Worm (Caenorhabditis elegans): ENCODE data around the gene noah-2.

DNA sequence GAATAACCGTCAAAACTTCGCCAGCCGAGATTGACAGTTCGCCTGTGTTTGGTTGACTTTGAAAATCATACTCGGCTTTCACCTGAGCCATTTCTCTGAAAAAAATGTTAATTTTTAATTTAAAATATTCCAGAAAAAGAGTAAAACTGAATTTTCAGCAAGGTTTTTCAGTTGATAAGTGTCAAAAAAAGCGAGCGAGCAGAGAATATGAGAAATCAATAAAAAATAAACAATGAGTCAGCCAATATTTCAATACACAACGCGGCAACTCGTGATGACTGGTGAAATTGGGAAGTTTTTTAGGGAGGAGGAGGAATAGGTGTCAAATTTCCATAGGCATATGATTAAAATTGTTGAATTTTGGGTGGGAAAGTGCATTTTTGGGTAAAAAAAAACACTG lies 21.3 kb upstream of the noah-2 start, which contains the start of gene lst-4:
- TF ChIP-seq dmd-4 (tag; optimal IDR thresholded peaks at IDR 0.05; ENCODE audit: borderline replicate concordance) = no peak
- no peak for TF ChIP-seq hlh-8 (tag; optimal IDR thresholded peaks at IDR 0.05)
- no peak for TF ChIP-seq elt-2 (tag; optimal IDR thresholded peaks at IDR 0.05)
- TF ChIP-seq hlh-30 (tag; optimal IDR thresholded peaks at IDR 0.05; ENCODE audit: insufficient read depth) = no peak
- no peak for TF ChIP-seq lin-11 (tag; optimal IDR thresholded peaks at IDR 0.05)
- TF ChIP-seq pqm-1 (tag; optimal IDR thresholded peaks at IDR 0.05) = no peak
- TF ChIP-seq tbx-7 (tag; optimal IDR thresholded peaks at IDR 0.05) = no peak
- TF ChIP-seq ama-1 (optimal IDR thresholded peaks at IDR 0.05) = no peak
- TF ChIP-seq nhr-232 (tag; optimal IDR thresholded peaks at IDR 0.05) = no peak
- no peak for TF ChIP-seq unc-42 (tag; optimal IDR thresholded peaks at IDR 0.05)
- TF ChIP-seq tbx-2 (tag; optimal IDR thresholded peaks at IDR 0.05) = no peak
- no peak for TF ChIP-seq fax-1 (tag; optimal IDR thresholded peaks at IDR 0.05)
